Fruit fly (Drosophila melanogaster) whole organism, wandering third instar larva: ENCODE data around the gene ZnT77C.
A peak's percentile ranks its signal among the peaks of the same experiment; 100 is the strongest.

Experiments used
- Abd-B ChIP-seq: fragments of >200 bp; optimal IDR thresholded peaks from 2 replicates; lab custom pipeline; 2017; ENCODE audit warnings: missing biosample characterization, missing genetic modification characterization
- CG32264 ChIP-seq: fragments of 200-800 bp; sonication (Bioruptor generic); optimal IDR thresholded peaks from 2 replicates; lab custom pipeline; 2016; ENCODE audit warnings: missing biosample characterization, missing genetic modification characterization
- CG9705 ChIP-seq: fragments of 200-800 bp; sonication (Bioruptor generic); optimal IDR thresholded peaks from 2 replicates; lab custom pipeline; 2018; ENCODE audit warnings: missing biosample characterization, mild to moderate bottlenecking, missing genetic modification characterization
- CrebA ChIP-seq: fragments of 200-800 bp; sonication (Bioruptor generic); optimal IDR thresholded peaks from 2 replicates; lab custom pipeline; 2016; ENCODE audit warnings: missing biosample characterization, mild to moderate bottlenecking, missing genetic modification characterization, borderline replicate concordance
- Dfd ChIP-seq: fragments of >200 bp; optimal IDR thresholded peaks from 2 replicates; lab custom pipeline; 2017; ENCODE audit warnings: missing biosample characterization, missing genetic modification characterization
- GATAd ChIP-seq: sonication (Bioruptor generic); optimal IDR thresholded peaks from 2 replicates; lab custom pipeline; 2016; ENCODE audit warnings: missing biosample characterization, missing genetic modification characterization
- HLH106 ChIP-seq: fragments of 200-800 bp; optimal IDR thresholded peaks from 3 replicates; lab custom pipeline; 2019; ENCODE audit warnings: missing biosample characterization, mild to moderate bottlenecking, missing genetic modification characterization, moderate library complexity
- Hnf4 ChIP-seq: fragments of 200-800 bp; sonication (Bioruptor generic); optimal IDR thresholded peaks from 2 replicates; lab custom pipeline; 2016; ENCODE audit warnings: missing biosample characterization, mild to moderate bottlenecking, missing genetic modification characterization
- Hr78 ChIP-seq: fragments of >200 bp; optimal IDR thresholded peaks from 2 replicates; lab custom pipeline; 2017; ENCODE audit warnings: missing biosample characterization, missing genetic modification characterization
- Hr83 ChIP-seq: fragments of 200-300 bp; sonication (Bioruptor generic); optimal IDR thresholded peaks from 2 replicates; lab custom pipeline; 2016; ENCODE audit warnings: missing biosample characterization, mild to moderate bottlenecking, missing genetic modification characterization, moderate library complexity; ENCODE audit not compliant: poor library complexity, severe bottlenecking
- Jra ChIP-seq: sonication (Bioruptor generic); optimal IDR thresholded peaks from 2 replicates; lab custom pipeline; 2016; ENCODE audit warnings: missing biosample characterization, missing genetic modification characterization
- Mio ChIP-seq: sonication (Bioruptor generic); optimal IDR thresholded peaks from 2 replicates; lab custom pipeline; 2016; ENCODE audit warnings: missing biosample characterization, missing genetic modification characterization
- Myc ChIP-seq: fragments of >200 bp; optimal IDR thresholded peaks from 2 replicates; lab custom pipeline; 2017
- OdsH ChIP-seq: fragments of 200-800 bp; sonication (Bioruptor generic); optimal IDR thresholded peaks from 2 replicates; lab custom pipeline; 2016; ENCODE audit warnings: missing biosample characterization, mild to moderate bottlenecking, missing genetic modification characterization
- Rel ChIP-seq, 2 experiments: fragments of 200-800 bp; sonication (Bioruptor generic) in 1 of 2; optimal IDR thresholded peaks; 2 replicates in 1 of 2; 3 replicates in 1 of 2; lab custom pipeline; 2016 to 2019; ENCODE audit warnings: mild to moderate bottlenecking in 2 of 2, missing biosample characterization in 2 of 2, missing genetic modification characterization in 2 of 2, moderate library complexity in 1 of 2
- Sp1 ChIP-seq: fragments of 200-800 bp; sonication (Bioruptor generic); optimal IDR thresholded peaks from 3 replicates; lab custom pipeline; 2019; ENCODE audit warnings: missing biosample characterization, mild to moderate bottlenecking, missing genetic modification characterization, moderate library complexity
- Vsx2 ChIP-seq: fragments of 200-300, 225-300 bp; sonication (Bioruptor generic); optimal IDR thresholded peaks from 2 replicates; lab custom pipeline; 2018; ENCODE audit warnings: missing biosample characterization, missing genetic modification characterization; ENCODE audit not compliant: partially characterized antibody
- br ChIP-seq: fragments of 200-800 bp; sonication (Bioruptor generic); optimal IDR thresholded peaks from 2 replicates; lab custom pipeline; 2016; ENCODE audit warnings: missing biosample characterization, missing genetic modification characterization
- brk ChIP-seq: fragments of 200-800 bp; sonication (Bioruptor generic); optimal IDR thresholded peaks from 2 replicates; lab custom pipeline; 2016; ENCODE audit warnings: missing biosample characterization, mild to moderate bottlenecking, missing genetic modification characterization
- dl ChIP-seq, 2 experiments: fragments of 175-275, 200-275 bp in 1 of 2; fragments of 200-275 bp in 1 of 2; sonication (Bioruptor generic); optimal IDR thresholded peaks; lab custom pipeline; 2018; ENCODE audit warnings: mild to moderate bottlenecking in 2 of 2, missing biosample characterization in 2 of 2, missing genetic modification characterization in 2 of 2, moderate library complexity in 2 of 2; ENCODE audit not compliant: partially characterized antibody in 2 of 2, insufficient read depth in 1 of 2
- dmrt93B ChIP-seq: fragments of 200-800 bp; sonication (Bioruptor generic); optimal IDR thresholded peaks from 2 replicates; lab custom pipeline; 2018; ENCODE audit warnings: missing biosample characterization, mild to moderate bottlenecking, missing genetic modification characterization
- dsf ChIP-seq: sonication (Bioruptor generic); optimal IDR thresholded peaks from 2 replicates; lab custom pipeline; 2016; ENCODE audit warnings: missing biosample characterization, missing genetic modification characterization, borderline replicate concordance
- ey ChIP-seq: fragments of 200-800 bp; sonication (Bioruptor generic); optimal IDR thresholded peaks from 2 replicates; lab custom pipeline; 2016; ENCODE audit warnings: missing biosample characterization, missing genetic modification characterization
- foxo ChIP-seq, 2 experiments: fragments of 200-800 bp; sonication (Bioruptor generic); optimal IDR thresholded peaks; 2 replicates in 1 of 2; 3 replicates in 1 of 2; lab custom pipeline; 2016 to 2017; ENCODE audit warnings: missing biosample characterization in 2 of 2, missing genetic modification characterization in 2 of 2
- fru ChIP-seq: fragments of 200-800 bp; sonication (Bioruptor generic); optimal IDR thresholded peaks from 3 replicates; lab custom pipeline; 2016; ENCODE audit warnings: missing biosample characterization, mild to moderate bottlenecking, missing genetic modification characterization
- h ChIP-seq: fragments of 200-800 bp; sonication (Bioruptor generic); optimal IDR thresholded peaks from 3 replicates; lab custom pipeline; 2016; ENCODE audit warnings: missing biosample characterization, mild to moderate bottlenecking, missing genetic modification characterization
- jim ChIP-seq: fragments of 175-275, 200-325 bp; sonication (Bioruptor generic); optimal IDR thresholded peaks from 2 replicates; lab custom pipeline; 2016; ENCODE audit warnings: missing biosample characterization, mild to moderate bottlenecking, missing genetic modification characterization
- lola ChIP-seq: fragments of >200 bp; optimal IDR thresholded peaks from 2 replicates; lab custom pipeline; 2017; ENCODE audit warnings: missing biosample characterization, missing genetic modification characterization
- psq ChIP-seq: fragments of 200-800 bp; sonication (Bioruptor generic); optimal IDR thresholded peaks from 3 replicates; lab custom pipeline; 2017; ENCODE audit warnings: missing biosample characterization, mild to moderate bottlenecking, missing genetic modification characterization, moderate library complexity
- rgr ChIP-seq: fragments of 200-800 bp; sonication (Bioruptor generic); optimal IDR thresholded peaks from 3 replicates; lab custom pipeline; 2016; ENCODE audit warnings: missing biosample characterization, mild to moderate bottlenecking, missing genetic modification characterization
- sage ChIP-seq: fragments of 200-800 bp; sonication (Bioruptor generic); optimal IDR thresholded peaks from 2 replicates; lab custom pipeline; 2016; ENCODE audit warnings: missing biosample characterization, mild to moderate bottlenecking, missing genetic modification characterization
- usp ChIP-seq: fragments of >200 bp; optimal IDR thresholded peaks from 2 replicates; lab custom pipeline; 2017; ENCODE audit warnings: missing biosample characterization, missing genetic modification characterization
- woc ChIP-seq: sonication (Bioruptor generic); optimal IDR thresholded peaks from 2 replicates; lab custom pipeline; 2016; ENCODE audit warnings: missing biosample characterization, mild to moderate bottlenecking, missing genetic modification characterization

Gene ZnT77C

DNA sequence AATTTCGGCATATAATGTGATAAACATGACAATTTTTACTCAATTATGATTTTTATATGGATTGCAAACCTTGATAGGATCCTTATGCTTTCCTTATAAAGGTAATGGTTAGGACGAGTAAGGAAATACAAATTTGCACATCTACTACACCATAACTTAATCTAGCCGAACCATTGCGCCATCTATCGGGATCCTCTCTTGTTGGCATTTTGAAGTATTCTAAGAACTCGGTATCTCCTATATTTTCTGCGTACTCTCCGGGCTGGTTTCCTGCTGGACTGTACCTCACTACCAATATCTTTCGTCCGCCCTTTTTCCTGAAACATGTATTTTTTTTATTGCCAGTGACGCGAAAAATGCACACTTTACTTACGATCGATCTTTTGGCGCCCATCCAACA lies 30.0 kb downstream of the ZnT77C start, which contains the start of gene atk:
TSS of gene atk (minus strand) at position 186 of the 400 bp plus-strand sequence.
- TF ChIP-seq GATAd (GFP tag; lab: Kevin White, UChicago) (no peak), Hr78 (no peak), CrebA (GFP tag; lab: Kevin White, UChicago) (no peak), sage (GFP tag; lab: Kevin White, UChicago) (no peak), lola (no peak), ey (GFP tag; lab: Kevin White, UChicago) (no peak), CG32264 (GFP tag; lab: Kevin White, UChicago) (no peak), Abd-B (no peak), Dfd (GFP tag; lab: Kevin White, UChicago) (no peak)

DNA sequence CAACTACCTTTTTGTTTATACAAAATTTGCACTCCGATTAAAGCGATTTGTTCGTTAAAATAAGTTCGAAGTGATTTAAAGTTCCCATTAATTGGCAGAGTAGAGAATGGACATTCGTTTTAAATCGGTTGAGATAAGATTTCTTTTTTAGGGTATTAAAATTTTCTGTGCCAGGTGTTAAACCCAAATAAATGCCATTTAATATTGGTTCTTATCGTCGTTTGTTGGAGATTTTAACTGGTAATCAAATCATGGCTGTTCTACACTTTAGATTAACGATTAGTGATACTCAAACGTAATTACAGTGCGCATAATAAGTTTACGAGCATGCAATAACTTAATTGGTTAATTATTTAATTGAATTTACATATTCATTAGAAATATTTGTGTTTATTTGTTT lies 32.3 kb downstream of the ZnT77C start:
- TF ChIP-seq Hr83 (GFP tag; lab: Kevin White, UChicago) (no peak), woc (GFP tag; lab: Kevin White, UChicago) (no peak), Hnf4 (GFP tag; lab: Kevin White, UChicago) (no peak), CrebA (GFP tag; lab: Kevin White, UChicago) (no peak), Sp1 (GFP tag; lab: Kevin White, UChicago) (no peak), Jra (no peak), sage (GFP tag; lab: Kevin White, UChicago) (no peak), dl (GFP tag; optimal IDR thresholded peaks at IDR 0.05; lab: Kevin White, UChicago; ENCODE audit: insufficient read depth in 1 of 2, partially characterized antibody in 2 of 2) (no peak)

DNA sequence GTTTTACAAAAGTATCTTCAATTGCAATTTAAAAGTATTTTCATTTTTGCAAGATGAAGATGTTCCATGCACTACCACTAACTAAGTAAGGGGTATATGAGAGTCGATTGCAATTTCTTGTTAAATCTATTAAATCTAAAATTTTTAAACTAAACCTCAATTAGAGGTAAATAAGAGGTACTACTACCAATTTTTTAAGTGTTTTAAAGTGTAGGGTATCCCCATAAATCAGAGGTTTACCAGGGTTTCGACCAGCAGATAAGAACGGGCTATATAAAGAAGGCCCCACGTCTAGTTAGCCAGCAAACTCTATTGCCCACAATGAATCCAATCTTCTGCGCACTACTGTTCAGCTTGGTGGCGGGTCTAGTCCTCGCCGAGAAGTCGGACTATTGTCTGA lies 34.3 kb downstream of the ZnT77C start, which contains the start of gene mag:
TSS of gene mag (plus strand) at position 301 of the 400 bp plus-strand sequence.
- no peak for TF ChIP-seq br (GFP tag; lab: Kevin White, UChicago)
- TF ChIP-seq dl (GFP tag; optimal IDR thresholded peaks at IDR 0.05; lab: Kevin White, UChicago; ENCODE audit: insufficient read depth in 1 of 2, partially characterized antibody in 2 of 2) = no peak
- TF ChIP-seq, all 38 proteins: peak for 0

DNA sequence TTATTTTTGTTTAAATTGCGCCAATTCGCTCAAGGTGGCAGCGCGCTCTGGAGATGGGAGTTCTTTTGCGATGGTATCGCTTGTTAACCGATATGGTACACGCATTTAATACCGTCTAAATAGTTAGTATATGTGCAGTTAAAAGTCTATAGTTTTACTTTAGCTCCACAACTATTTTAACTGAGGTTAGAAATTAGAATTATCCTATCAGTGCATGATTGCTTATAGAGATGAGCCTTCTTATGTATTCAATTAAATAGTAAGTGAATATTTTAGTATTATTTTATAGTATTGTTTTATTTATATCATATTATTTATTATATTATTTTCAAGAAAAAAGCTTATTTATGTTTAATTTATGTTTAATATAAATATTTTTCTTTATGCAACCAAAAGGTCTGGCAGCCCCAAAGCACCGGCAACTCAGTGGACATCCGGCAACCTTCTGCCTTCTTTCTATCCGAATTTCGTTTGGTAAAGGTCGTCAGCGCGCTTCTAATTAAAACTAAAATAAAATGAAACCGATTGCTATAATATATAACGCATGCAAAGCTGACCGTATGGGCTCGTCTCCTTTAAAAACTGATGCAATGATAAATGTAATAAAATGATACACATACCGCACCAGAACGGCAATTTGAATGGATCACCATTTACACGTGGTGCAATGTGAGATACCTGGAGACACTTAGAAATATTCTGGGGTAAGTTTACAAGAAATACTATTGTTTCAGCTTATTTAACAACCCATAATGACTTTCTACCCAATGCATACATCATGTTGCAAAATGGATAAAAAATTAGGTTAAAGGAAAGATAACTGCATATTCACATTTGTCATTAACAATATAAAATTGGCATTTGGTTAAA lies 41.7 kb downstream of the ZnT77C start, which contains the start of gene CG5199:
TSS of gene CG5199 (minus strand) at position 52 of the 870 bp plus-strand sequence.
- TF ChIP-seq sage (GFP tag; lab: Kevin White, UChicago) = peak; percentile 7
- TF ChIP-seq fru (GFP tag; lab: Kevin White, UChicago) = peak; percentile 23
- TF ChIP-seq jim (GFP tag; lab: Kevin White, UChicago) = no peak
- peak; percentile 13 for TF ChIP-seq Hnf4 (GFP tag; lab: Kevin White, UChicago)
- peak; percentile 50 for TF ChIP-seq h (GFP tag; lab: Kevin White, UChicago)
- TF ChIP-seq Sp1 (GFP tag; lab: Kevin White, UChicago) = peak; percentile 59
- TF ChIP-seq Dfd (GFP tag; lab: Kevin White, UChicago) = no peak
- no peak for TF ChIP-seq Hr78
- TF ChIP-seq Jra = no peak
- TF ChIP-seq ey (GFP tag; lab: Kevin White, UChicago) = peak; percentile 11
- peak; percentile 30 for TF ChIP-seq OdsH (GFP tag; lab: Kevin White, UChicago)
- TF ChIP-seq foxo (GFP tag; optimal IDR thresholded peaks at IDR 0.05; lab: Kevin White, UChicago) = peak in 1 of 2 experiments; percentile 74
- TF ChIP-seq HLH106 (tag; lab: Kevin White, UChicago) = peak; percentile 80
- peak; percentile 44 for TF ChIP-seq Hr83 (GFP tag; lab: Kevin White, UChicago)
- TF ChIP-seq rgr (GFP tag; lab: Kevin White, UChicago) = peak; percentile 44
- peak; percentile 4 for TF ChIP-seq CG9705
- no peak for TF ChIP-seq CG32264 (GFP tag; lab: Kevin White, UChicago)
- no peak for TF ChIP-seq Mio (GFP tag; lab: Kevin White, UChicago)
- TF ChIP-seq dsf = no peak
- TF ChIP-seq brk (GFP tag; lab: Kevin White, UChicago) = peak; percentile 41
- TF ChIP-seq GATAd (GFP tag; lab: Kevin White, UChicago) = no peak
- TF ChIP-seq CrebA (GFP tag; lab: Kevin White, UChicago) = no peak
- no peak for TF ChIP-seq Vsx2 (GFP tag; lab: Kevin White, UChicago)
- TF ChIP-seq dmrt93B (GFP tag; lab: Kevin White, UChicago) = peak; percentile 41
- TF ChIP-seq psq = peak; percentile 64
- no peak for TF ChIP-seq Rel (GFP tag; optimal IDR thresholded peaks at IDR 0.05; lab: Kevin White, UChicago)
- no peak for TF ChIP-seq Rel (tag; optimal IDR thresholded peaks at IDR 0.05; lab: Kevin White, UChicago)
- no peak for TF ChIP-seq usp (GFP tag; lab: Kevin White, UChicago)
- peak; percentile 26 for TF ChIP-seq Myc (lab: Kevin White, UChicago)
